Worm (Caenorhabditis elegans) whole organism, L3 larva: ENCODE data around the gene T21B10.3.

Experiments
- ZK546.5 ChIP-seq: sonication (generic microtip); optimal IDR thresholded peaks from 2 replicates; lab custom pipeline; 2017; ENCODE audit warnings: missing biosample characterization, missing genetic modification characterization
- aly-2 ChIP-seq: fragments of 150-350 bp; optimal IDR thresholded peaks from 2 replicates; lab custom pipeline; 2014; ENCODE audit warnings: missing biosample characterization, missing genetic modification characterization
- ceh-82 ChIP-seq: fragments of 150-350 bp; optimal IDR thresholded peaks from 2 replicates; lab custom pipeline; 2014; ENCODE audit warnings: missing biosample characterization, missing genetic modification characterization
- ceh-9 ChIP-seq: sonication (generic microtip); optimal IDR thresholded peaks from 2 replicates; lab custom pipeline; 2018; ENCODE audit warnings: missing biosample characterization, missing genetic modification characterization
- daf-12 ChIP-seq: fragments of 150-350 bp; optimal IDR thresholded peaks from 2 replicates; lab custom pipeline; 2014; ENCODE audit warnings: missing biosample characterization, missing genetic modification reagents, missing genetic modification characterization
- egl-27 ChIP-seq: sonication (generic microtip); optimal IDR thresholded peaks from 4 replicates; lab custom pipeline; 2017; ENCODE audit warnings: missing biosample characterization, missing genetic modification reagents, missing genetic modification characterization
- elt-1 ChIP-seq: fragments of 150-350 bp; optimal IDR thresholded peaks from 2 replicates; lab custom pipeline; 2014; ENCODE audit warnings: missing biosample characterization, missing genetic modification characterization
- elt-2 ChIP-seq: sonication (generic microtip); optimal IDR thresholded peaks from 2 replicates; lab custom pipeline; 2016; ENCODE audit warnings: missing genetic modification reagents, mild to moderate bottlenecking, missing genetic modification characterization, missing compliant biosample characterization
- fkh-2 ChIP-seq: fragments of 150-350 bp; optimal IDR thresholded peaks from 2 replicates; lab custom pipeline; 2014; ENCODE audit warnings: missing biosample characterization, missing genetic modification reagents, missing genetic modification characterization
- fos-1 ChIP-seq: fragments of 150-350 bp; optimal IDR thresholded peaks from 2 replicates; lab custom pipeline; 2014; ENCODE audit warnings: missing biosample characterization, missing genetic modification characterization
- hmg-11 ChIP-seq: sonication (generic microtip); optimal IDR thresholded peaks from 2 replicates; lab custom pipeline; 2016; ENCODE audit warnings: missing genetic modification characterization, missing compliant biosample characterization
- lin-15B ChIP-seq: fragments of 150-350 bp; optimal IDR thresholded peaks from 2 replicates; lab custom pipeline; 2014; ENCODE audit warnings: missing biosample characterization, missing genetic modification characterization
- lin-39 ChIP-seq: fragments of 150-350 bp; optimal IDR thresholded peaks from 2 replicates; lab custom pipeline; 2018; ENCODE audit warnings: missing biosample characterization, missing genetic modification reagents, missing genetic modification characterization
- mdl-1 ChIP-seq: fragments of 150-350 bp; optimal IDR thresholded peaks from 2 replicates; lab custom pipeline; 2014; ENCODE audit warnings: missing biosample characterization, missing genetic modification characterization
- mml-1 ChIP-seq: fragments of 150-350 bp; sonication (generic microtip); optimal IDR thresholded peaks from 3 replicates; lab custom pipeline; 2014; ENCODE audit warnings: missing biosample characterization, missing genetic modification characterization
- nfya-1 ChIP-seq: sonication (generic microtip); optimal IDR thresholded peaks from 2 replicates; lab custom pipeline; 2017; ENCODE audit warnings: missing genetic modification characterization, mild to moderate bottlenecking, missing compliant biosample characterization, antibody characterized with exemption, moderate library complexity; ENCODE audit not compliant: insufficient read depth
- nhr-11 ChIP-seq: fragments of 150-350 bp; optimal IDR thresholded peaks from 2 replicates; lab custom pipeline; 2014; ENCODE audit warnings: missing biosample characterization, missing genetic modification characterization
- nhr-23 ChIP-seq: fragments of 150-350 bp; optimal IDR thresholded peaks from 2 replicates; lab custom pipeline; 2014; ENCODE audit warnings: missing biosample characterization, missing genetic modification reagents, missing genetic modification characterization
- nhr-237 ChIP-seq: fragments of 150-350 bp; optimal IDR thresholded peaks from 2 replicates; lab custom pipeline; 2014; ENCODE audit warnings: missing biosample characterization, missing genetic modification characterization
- nhr-25 ChIP-seq: sonication (generic microtip); optimal IDR thresholded peaks from 2 replicates; lab custom pipeline; 2017; ENCODE audit warnings: missing biosample characterization, missing genetic modification characterization
- nhr-28 ChIP-seq: fragments of 150-350 bp; optimal IDR thresholded peaks from 2 replicates; lab custom pipeline; 2014; ENCODE audit warnings: missing biosample characterization, missing genetic modification characterization
- nhr-43 ChIP-seq: sonication (generic microtip); optimal IDR thresholded peaks from 2 replicates; lab custom pipeline; 2016; ENCODE audit warnings: mild to moderate bottlenecking, missing genetic modification characterization, missing compliant biosample characterization; ENCODE audit not compliant: poor library complexity, severe bottlenecking
- nhr-67 ChIP-seq: fragments of 150-350 bp; optimal IDR thresholded peaks from 2 replicates; lab custom pipeline; 2014; ENCODE audit warnings: missing biosample characterization, missing genetic modification characterization
- nhr-76 ChIP-seq: fragments of 150-350 bp; sonication (generic microtip); optimal IDR thresholded peaks from 5 replicates; lab custom pipeline; 2014; ENCODE audit warnings: missing biosample characterization, missing genetic modification characterization
- pha-4 ChIP-seq: fragments of 150-350 bp; optimal IDR thresholded peaks from 2 replicates; lab custom pipeline; 2014; ENCODE audit warnings: missing biosample characterization, missing genetic modification reagents, missing genetic modification characterization
- pqm-1 ChIP-seq: fragments of 150-350 bp; optimal IDR thresholded peaks from 2 replicates; lab custom pipeline; 2017; ENCODE audit warnings: missing biosample characterization, missing genetic modification characterization, inconsistent platforms
- sea-2 ChIP-seq: fragments of 150-350 bp; sonication (generic microtip); optimal IDR thresholded peaks from 4 replicates; lab custom pipeline; 2014; ENCODE audit warnings: missing biosample characterization, missing genetic modification reagents, missing genetic modification characterization
- snpc-4 ChIP-seq: fragments of 150-350 bp; optimal IDR thresholded peaks from 2 replicates; lab custom pipeline; 2014; ENCODE audit warnings: missing biosample characterization, missing genetic modification characterization
- tbx-2 ChIP-seq: sonication (generic microtip); optimal IDR thresholded peaks from 2 replicates; lab custom pipeline; 2016; ENCODE audit warnings: mild to moderate bottlenecking, missing genetic modification characterization, missing compliant biosample characterization
- ztf-4 ChIP-seq: fragments of 150-350 bp; optimal IDR thresholded peaks from 2 replicates; lab custom pipeline; 2014; ENCODE audit warnings: missing biosample characterization, missing genetic modification characterization

Gene T21B10.3

ce11 chrII:8920315-8920714 lies 13.9 kb upstream of the T21B10.3 start:
- TF ChIP-seq pha-4 (tag; lab: Kevin White, UChicago) (peak; percentile 27), daf-12 (tag; lab: Kevin White, UChicago) (no peak)

- TF ChIP-seq pqm-1, result no peak
These were observed 13.2 kb upstream of the T21B10.3 start for ce11 chrII:8920955-8921354.

- no peak for TF ChIP-seq nhr-76 (tag; lab: Kevin White, UChicago)
- TF ChIP-seq nhr-28 (tag; lab: Kevin White, UChicago), result no peak
- no peak for TF ChIP-seq nfya-1 (tag; lab: Kevin White, UChicago)
- no peak for TF ChIP-seq nhr-67 (tag; lab: Kevin White, UChicago)
- no peak for TF ChIP-seq mdl-1 (tag; lab: Kevin White, UChicago)
- no peak for TF ChIP-seq daf-12 (tag; lab: Kevin White, UChicago)
- no peak for TF ChIP-seq sea-2
- TF ChIP-seq ceh-82, result no peak
- no peak for TF ChIP-seq nhr-11 (tag; lab: Kevin White, UChicago)
- no peak for TF ChIP-seq nhr-237 (tag; lab: Kevin White, UChicago)
- TF ChIP-seq egl-27 (tag; lab: Kevin White, UChicago), result no peak
- no peak for TF ChIP-seq ZK546.5
- no peak for TF ChIP-seq fos-1
- TF ChIP-seq fkh-2 (tag; lab: Kevin White, UChicago), result no peak
- no peak for TF ChIP-seq elt-1 (tag; lab: Kevin White, UChicago)
- TF ChIP-seq, all 47 proteins: peak for 0
These were observed 12.7 kb upstream of the T21B10.3 start for ce11 chrII:8921456-8921855.

ce11 chrII:8922140-8922539 lies 12.0 kb upstream of the T21B10.3 start, which contains the start of gene B0457.6:
Gene B0457.6, plus strand, starts transcription at chrII:8922423.
- TF ChIP-seq daf-12 (tag; lab: Kevin White, UChicago) (no peak), elt-2 (tag; lab: Kevin White, UChicago) (peak; percentile 77), pqm-1 (peak; percentile 70), pha-4 (tag; lab: Kevin White, UChicago) (no peak), tbx-2 (tag; lab: Kevin White, UChicago) (no peak), nfya-1 (tag; lab: Kevin White, UChicago) (peak; percentile 45), hmg-11 (tag; lab: Kevin White, UChicago) (peak; percentile 36), ceh-9 (tag; lab: Kevin White, UChicago) (no peak), lin-39 (tag; lab: Kevin White, UChicago) (peak; percentile 43), aly-2 (tag; lab: Kevin White, UChicago) (no peak)

- TF ChIP-seq elt-2 (tag; lab: Kevin White, UChicago) (peak; percentile 39), pqm-1 (peak; percentile 62), nhr-237 (tag; lab: Kevin White, UChicago) (no peak), nhr-25 (no peak)
These were observed 11.0 kb upstream of the T21B10.3 start for ce11 chrII:8923187-8923586.

ce11 chrII:8926451-8926850 lies 7.7 kb upstream of the T21B10.3 start, which contains the start of gene B0457.2:
Gene B0457.2, minus strand, starts transcription at chrII:8926551.
- TF ChIP-seq nhr-25 (peak; percentile 16), mml-1 (no peak)

ce11 chrII:8927253-8927791 lies 6.9 kb upstream of the T21B10.3 start, which contains the start of gene cct-2:
Gene cct-2, plus strand, starts transcription at chrII:8927741.
- peak; percentile 12 for TF ChIP-seq nhr-23 (tag; lab: Kevin White, UChicago)
- no peak for TF ChIP-seq tbx-2 (tag; lab: Kevin White, UChicago)
- TF ChIP-seq nhr-25, result peak; percentile 56
- peak; percentile 9 for TF ChIP-seq hmg-11 (tag; lab: Kevin White, UChicago)
- peak; percentile 72 for TF ChIP-seq pha-4 (tag; lab: Kevin White, UChicago)
- TF ChIP-seq nfya-1 (tag; lab: Kevin White, UChicago), result peak; percentile 65
- peak; percentile 74 for TF ChIP-seq lin-15B (tag; lab: Kevin White, UChicago)
- TF ChIP-seq snpc-4 (tag; lab: Kevin White, UChicago), result peak; percentile 67
- peak; percentile 40 for TF ChIP-seq lin-39 (tag; lab: Kevin White, UChicago)
- TF ChIP-seq daf-12 (tag; lab: Kevin White, UChicago), result no peak
- TF ChIP-seq elt-2 (tag; lab: Kevin White, UChicago), result peak; percentile 2
- TF ChIP-seq ztf-4 (tag; lab: Kevin White, UChicago), result no peak
- peak; percentile 50 for TF ChIP-seq nhr-43 (tag; lab: Kevin White, UChicago)
